Fruit fly (Drosophila melanogaster) Kc167 (cell line): Measurements from ENCODE around the gene ninaA.

Source experiments
- Myc ChIP-seq: fragments of >200 bp; optimal IDR thresholded peaks from 2 replicates; lab custom pipeline; 2017; ENCODE audit warnings: missing external identifiers
- Sin3A ChIP-seq: fragments of >200 bp; optimal IDR thresholded peaks from 2 replicates; lab custom pipeline; 2018; ENCODE audit warnings: missing external identifiers
- h ChIP-seq: fragments of >200 bp; optimal IDR thresholded peaks from 3 replicates; lab custom pipeline; 2018; ENCODE audit warnings: missing external identifiers
- insv ChIP-seq: fragments of >200 bp; optimal IDR thresholded peaks from 3 replicates; lab custom pipeline; 2018; ENCODE audit warnings: missing external identifiers
- psq ChIP-seq: fragments of >200 bp; optimal IDR thresholded peaks from 2 replicates; lab custom pipeline; 2017; ENCODE audit warnings: missing external identifiers

DNA sequence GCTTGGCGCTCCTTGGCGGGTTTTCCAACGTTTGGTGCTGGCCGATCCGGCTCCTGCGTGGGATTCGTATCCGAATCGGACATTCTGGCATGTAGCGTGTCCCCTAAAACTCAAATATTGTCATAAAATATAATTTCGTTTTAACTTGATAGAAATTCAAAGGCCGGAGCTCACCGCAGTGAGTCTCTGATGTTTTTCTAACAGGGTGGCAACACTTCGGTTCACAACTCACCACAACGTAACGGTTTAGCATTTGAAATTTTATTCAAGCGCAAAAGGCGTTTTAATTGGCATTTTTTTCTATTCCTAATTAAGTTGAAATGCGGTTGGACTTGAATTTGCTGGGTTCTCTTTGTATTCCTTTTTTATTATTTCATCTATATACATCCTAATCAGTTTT is 7.9 kb downstream of the ninaA start, which contains the start of gene CG15824:
- no peak for TF ChIP-seq Sin3A
- TF ChIP-seq Myc (lab: Kevin White, UChicago) = no peak
- no peak for TF ChIP-seq psq (lab: Kevin White, UChicago)
- TF ChIP-seq insv (lab: Kevin White, UChicago) = no peak
- no peak for TF ChIP-seq h (lab: Kevin White, UChicago)
